Fruit fly (Drosophila melanogaster): ENCODE data around the gene Ugt37E1.

Gene Ugt37E1

dm6 chr2L:16790671-16791270, 5.6 kb upstream of the Ugt37E1 start, which contains the start of gene Cyt-b5-r (continued):
- TF ChIP-seq CG1233 (GFP tag; optimal IDR thresholded peaks at IDR 0.05) (peak; percentile 55), caup (GFP tag; optimal IDR thresholded peaks at IDR 0.05; ENCODE audit: severe bottlenecking) (no peak), usp (GFP tag; optimal IDR thresholded peaks at IDR 0.05) (no peak), exex (tag; optimal IDR thresholded peaks at IDR 0.05) (peak; percentile 94)

dm6 chr2L:16791345-16791744, 5.0 kb upstream of the Ugt37E1 start, which contains the start of gene CG17928:
CG17928 (plus strand) TSS chr2L:16791568.
- no peak for TF ChIP-seq gsb (GFP tag; IDR thresholded peaks at IDR 0.05)
- no peak for TF ChIP-seq Mad (GFP tag; optimal IDR thresholded peaks at IDR 0.05)
- peak; percentile 67 for TF ChIP-seq run (tag; optimal IDR thresholded peaks at IDR 0.05)
- no peak for TF ChIP-seq CG43689 (GFP tag; IDR thresholded peaks at IDR 0.05)
- TF ChIP-seq mirr (GFP tag; optimal IDR thresholded peaks at IDR 0.05), result peak; percentile 21
- TF ChIP-seq nerfin-2 (GFP tag; IDR thresholded peaks at IDR 0.05; ENCODE audit: partially characterized antibody), result no peak
- TF ChIP-seq grn (GFP tag; optimal IDR thresholded peaks at IDR 0.05), result peak; percentile 47
- peak; percentile 3 for TF ChIP-seq CG15514 (GFP tag; optimal IDR thresholded peaks at IDR 0.05)
- TF ChIP-seq CG3995 (GFP tag; optimal IDR thresholded peaks at IDR 0.05), result peak; percentile 71
- peak; percentile 58 to 78 for TF ChIP-seq Trl (optimal IDR thresholded peaks at IDR 0.05)
- TF ChIP-seq Trl (GFP tag; optimal IDR thresholded peaks at IDR 0.05), result no peak
- peak; percentile 70 for TF ChIP-seq CG9437 (GFP tag; optimal IDR thresholded peaks at IDR 0.05)
- TF ChIP-seq Ada2b (GFP tag; IDR thresholded peaks at IDR 0.05), result no peak
- no peak for TF ChIP-seq CG8290 (GFP tag; optimal IDR thresholded peaks at IDR 0.05)
- TF ChIP-seq CG8290 (tag; optimal IDR thresholded peaks at IDR 0.05), result peak in 1 of 2 experiments; percentile 45
- TF ChIP-seq en (GFP tag; optimal IDR thresholded peaks at IDR 0.05), result no peak
- 0 out of 2 replicates have a peak, but pooled peaks have one; percentile 13 for TF ChIP-seq hbn (GFP tag; IDR thresholded peaks at IDR 0.05; ENCODE audit: partially characterized antibody)
- TF ChIP-seq chinmo (GFP tag; IDR thresholded peaks at IDR 0.05; ENCODE audit: partially characterized antibody), result peak; percentile 77; the same call in 1 of the 4 replicates
- peak; percentile 92 for TF ChIP-seq Deaf1 (tag; optimal IDR thresholded peaks at IDR 0.05)
- TF ChIP-seq sisA (GFP tag; IDR thresholded peaks at IDR 0.05), result no peak
- no peak for TF ChIP-seq jing (GFP tag; optimal IDR thresholded peaks at IDR 0.05)
- peak; percentile 72 for TF ChIP-seq vvl (GFP tag; IDR thresholded peaks at IDR 0.05)
- no peak for TF ChIP-seq CG13424 (tag; optimal IDR thresholded peaks at IDR 0.05)
- no peak for TF ChIP-seq psq (GFP tag; optimal IDR thresholded peaks at IDR 0.05)
- TF ChIP-seq CG13287 (GFP tag; IDR thresholded peaks at IDR 0.05; ENCODE audit: partially characterized antibody), result peak; percentile 10; the same call in 1 of the 2 replicates
- no peak for TF ChIP-seq CG5953 (GFP tag; IDR thresholded peaks at IDR 0.05)
- TF ChIP-seq H15 (GFP tag; IDR thresholded peaks at IDR 0.05), result no peak
- TF ChIP-seq chm (GFP tag; IDR thresholded peaks at IDR 0.05), result no peak
- TF ChIP-seq CG4707 (GFP tag; optimal IDR thresholded peaks at IDR 0.05), result no peak
- no peak for TF ChIP-seq D (optimal IDR thresholded peaks at IDR 0.05)
- no peak for TF ChIP-seq D (GFP tag; optimal IDR thresholded peaks at IDR 0.05)
- TF ChIP-seq CG32532 (GFP tag; IDR thresholded peaks at IDR 0.05), result 0 out of 2 replicates have a peak, but pooled peaks have one; percentile 11
- no peak for TF ChIP-seq kah (GFP tag; optimal IDR thresholded peaks at IDR 0.05)
- no peak for TF ChIP-seq pan (optimal IDR thresholded peaks at IDR 0.05)
- peak in 1 of 2 experiments; percentile 12 for TF ChIP-seq pan (GFP tag; optimal IDR thresholded peaks at IDR 0.05 in 1 of 2, IDR thresholded peaks at IDR 0.05 in 1 of 2)
- TF ChIP-seq CTCF (GFP tag; optimal IDR thresholded peaks at IDR 0.05), result peak; percentile 9
- TF ChIP-seq CG12769 (tag; optimal IDR thresholded peaks at IDR 0.05), result peak; percentile 57
- peak; percentile 67 for TF ChIP-seq Jarid2 (GFP tag; optimal IDR thresholded peaks at IDR 0.05)
- peak; percentile 9; the same call in 1 of the 2 replicates for TF ChIP-seq amos (GFP tag; IDR thresholded peaks at IDR 0.05; ENCODE audit: partially characterized antibody)
- TF ChIP-seq ftz-f1 (GFP tag; optimal IDR thresholded peaks at IDR 0.05), result peak; percentile 70
- TF ChIP-seq so (GFP tag; IDR thresholded peaks at IDR 0.05), result 0 out of 3 replicates have a peak, but pooled peaks have one; percentile 7
- no peak for TF ChIP-seq tup (GFP tag; optimal IDR thresholded peaks at IDR 0.05)
- TF ChIP-seq CG12155 (GFP tag; optimal IDR thresholded peaks at IDR 0.05), result peak; percentile 10

Data from whole organism, embryonic.